Worm (Caenorhabditis elegans): ENCODE results near the gene T08H10.3.

DNA sequence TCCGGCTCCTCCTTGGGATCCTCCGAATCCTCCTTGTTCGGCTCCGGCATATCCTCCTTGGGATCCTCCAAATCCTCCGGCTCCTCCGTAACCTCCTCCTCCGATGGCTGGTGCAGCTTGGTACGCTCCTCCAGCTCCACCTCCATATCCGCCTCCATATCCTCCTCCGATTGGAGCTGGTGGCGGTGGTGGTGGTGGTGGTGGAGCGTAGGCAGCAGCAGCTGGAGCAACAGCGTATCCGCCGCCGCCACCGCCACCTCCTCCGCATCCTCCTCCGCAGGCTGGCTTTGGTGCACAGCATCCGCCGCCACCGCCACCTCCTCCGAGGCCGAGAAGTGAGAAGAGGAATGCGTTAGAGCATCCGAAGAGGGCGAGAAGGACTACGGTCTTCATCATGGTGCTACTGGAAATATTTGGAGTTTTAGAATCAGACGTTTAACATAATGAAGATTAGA, 38.4 kb upstream of the T08H10.3 start, which contains the start of gene Y47D7A.15:
- TF ChIP-seq F13H6.1 (tag; optimal IDR thresholded peaks at IDR 0.05) (no peak), unc-55 (GFP tag; optimal IDR thresholded peaks at IDR 0.05) (no peak), ztf-4 (tag; optimal IDR thresholded peaks at IDR 0.05) (no peak), nhr-12 (tag; optimal IDR thresholded peaks at IDR 0.05) (no peak), lin-13 (GFP tag; optimal IDR thresholded peaks at IDR 0.05) (no peak), ceh-82 (tag; optimal IDR thresholded peaks at IDR 0.05) (no peak), elt-3 (tag; optimal IDR thresholded peaks at IDR 0.05) (no peak), zag-1 (tag; optimal IDR thresholded peaks at IDR 0.05) (no peak), unc-62 (GFP tag; optimal IDR thresholded peaks at IDR 0.05) (no peak), blmp-1 (tag; optimal IDR thresholded peaks at IDR 0.05; ENCODE audit: insufficient read depth) (no peak)
